Worm (Caenorhabditis elegans) whole organism, mixed stage, embryonic: Measurements from ENCODE around the gene nhr-235.

Experiments
- blmp-1 ChIP-seq: fragments of 150-350 bp; optimal IDR thresholded peaks from 2 replicates; lab custom pipeline; 2014; ENCODE audit warnings: missing biosample characterization, missing genetic modification characterization
- ceh-43 ChIP-seq: fragments of 200-800 bp; sonication (Bioruptor generic); optimal IDR thresholded peaks from 2 replicates; lab custom pipeline; 2018; ENCODE audit warnings: mild to moderate bottlenecking, missing genetic modification characterization, moderate library complexity, missing compliant biosample characterization
- ceh-83 ChIP-seq: fragments of 200-800 bp; sonication (Bioruptor generic); optimal IDR thresholded peaks from 2 replicates; lab custom pipeline; 2018; ENCODE audit warnings: mild to moderate bottlenecking, missing genetic modification characterization, missing compliant biosample characterization
- ces-1 ChIP-seq: fragments of 150-350 bp; optimal IDR thresholded peaks from 2 replicates; lab custom pipeline; 2014; ENCODE audit warnings: missing biosample characterization, missing genetic modification reagents, missing genetic modification characterization
- cnd-1 ChIP-seq: fragments of 200-800 bp; sonication (Bioruptor generic); optimal IDR thresholded peaks from 2 replicates; lab custom pipeline; 2018; ENCODE audit warnings: mild to moderate bottlenecking, missing genetic modification characterization, missing compliant biosample characterization
- drap-1 ChIP-seq: fragments of 200-800 bp; sonication (Bioruptor generic); optimal IDR thresholded peaks from 3 replicates; lab custom pipeline; 2018; ENCODE audit warnings: mild to moderate bottlenecking, missing genetic modification characterization, missing compliant biosample characterization
- elt-1 ChIP-seq: sonication (generic microtip); optimal IDR thresholded peaks from 2 replicates; lab custom pipeline; 2017; ENCODE audit warnings: missing genetic modification characterization, mild to moderate bottlenecking, missing compliant biosample characterization, antibody characterized with exemption, moderate library complexity, borderline replicate concordance; ENCODE audit not compliant: insufficient read depth
- elt-3 ChIP-seq: fragments of 150-350 bp; optimal IDR thresholded peaks from 2 replicates; lab custom pipeline; 2014; ENCODE audit warnings: missing biosample characterization, missing genetic modification characterization
- flh-1 ChIP-seq: fragments of 200-800 bp; sonication (Bioruptor generic); optimal IDR thresholded peaks from 2 replicates; lab custom pipeline; 2018; ENCODE audit warnings: mild to moderate bottlenecking, missing genetic modification characterization, moderate library complexity, missing compliant biosample characterization
- ham-2 ChIP-seq: fragments of 200-800 bp; sonication (Bioruptor generic); optimal IDR thresholded peaks from 2 replicates; lab custom pipeline; 2018; ENCODE audit warnings: mild to moderate bottlenecking, missing genetic modification characterization, missing compliant biosample characterization
- hlh-1 ChIP-seq: fragments of 150-350 bp; optimal IDR thresholded peaks from 2 replicates; lab custom pipeline; 2014; ENCODE audit warnings: missing biosample characterization, missing genetic modification reagents, missing genetic modification characterization
- lin-32 ChIP-seq: fragments of 200-800 bp; sonication (Bioruptor generic); optimal IDR thresholded peaks from 2 replicates; lab custom pipeline; 2018; ENCODE audit warnings: mild to moderate bottlenecking, missing genetic modification characterization, missing compliant biosample characterization
- lsy-2 ChIP-seq: fragments of 150-350 bp; optimal IDR thresholded peaks from 2 replicates; lab custom pipeline; 2014; ENCODE audit warnings: missing biosample characterization, missing genetic modification characterization
- mab-5 ChIP-seq: fragments of 150-350 bp; optimal IDR thresholded peaks from 2 replicates; lab custom pipeline; 2014; ENCODE audit warnings: missing biosample characterization, missing genetic modification characterization
- mep-1 ChIP-seq: fragments of 150-350 bp; optimal IDR thresholded peaks from 2 replicates; lab custom pipeline; 2017; ENCODE audit warnings: missing biosample characterization, missing genetic modification reagents, missing genetic modification characterization, inconsistent platforms
- nhr-2 ChIP-seq: fragments of 150-350 bp; optimal IDR thresholded peaks from 2 replicates; lab custom pipeline; 2014; ENCODE audit warnings: missing biosample characterization, missing genetic modification characterization
- nhr-237 ChIP-seq: fragments of 150-350 bp; optimal IDR thresholded peaks from 2 replicates; lab custom pipeline; 2014; ENCODE audit warnings: missing biosample characterization, missing genetic modification characterization
- nhr-28 ChIP-seq: fragments of 150-350 bp; optimal IDR thresholded peaks from 2 replicates; lab custom pipeline; 2014; ENCODE audit warnings: missing biosample characterization, missing genetic modification characterization
- nhr-76 ChIP-seq: sonication (generic microtip); optimal IDR thresholded peaks from 2 replicates; lab custom pipeline; 2017; ENCODE audit warnings: missing biosample characterization, missing genetic modification characterization
- pha-4 ChIP-seq: fragments of 150-350 bp; optimal IDR thresholded peaks from 2 replicates; lab custom pipeline; 2018; ENCODE audit warnings: missing biosample characterization, missing genetic modification reagents, missing genetic modification characterization
- sptf-1 ChIP-seq: sonication (generic microtip); optimal IDR thresholded peaks from 2 replicates; lab custom pipeline; 2017; ENCODE audit warnings: mild to moderate bottlenecking, missing genetic modification characterization, moderate library complexity, missing compliant biosample characterization
- tbx-8 ChIP-seq: fragments of 200-800 bp; sonication (Bioruptor generic); optimal IDR thresholded peaks from 2 replicates; lab custom pipeline; 2018; ENCODE audit warnings: mild to moderate bottlenecking, missing genetic modification characterization, moderate library complexity, missing compliant biosample characterization
- unc-120 ChIP-seq: sonication (generic microtip); optimal IDR thresholded peaks from 2 replicates; lab custom pipeline; 2017; ENCODE audit warnings: missing genetic modification characterization, missing compliant biosample characterization; ENCODE audit not compliant: poor library complexity, severe bottlenecking
- unc-62 ChIP-seq: fragments of 150-350 bp; optimal IDR thresholded peaks from 2 replicates; lab custom pipeline; 2014; ENCODE audit warnings: missing biosample characterization, missing genetic modification reagents, missing genetic modification characterization
- zip-8 ChIP-seq: fragments of 150-350 bp; optimal IDR thresholded peaks from 2 replicates; lab custom pipeline; 2014; ENCODE audit warnings: missing biosample characterization, missing genetic modification characterization
- ztf-11 ChIP-seq: fragments of 150-350 bp; optimal IDR thresholded peaks from 2 replicates; lab custom pipeline; 2014; ENCODE audit warnings: missing biosample characterization, missing genetic modification characterization

Gene nhr-235

ce11 chrII:12657620-12658019 lies 17.1 kb downstream of the nhr-235 start:
- TF ChIP-seq blmp-1 (no peak), hlh-1 (tag; lab: Kevin White, UChicago) (no peak), zip-8 (no peak), mab-5 (tag; lab: Kevin White, UChicago) (no peak), ces-1 (GFP tag; lab: Kevin White, UChicago) (no peak), elt-1 (tag; lab: Kevin White, UChicago) (no peak), nhr-2 (tag; lab: Kevin White, UChicago) (no peak), unc-120 (tag; lab: Kevin White, UChicago) (no peak)
- TF ChIP-seq, all 35 proteins: peak for 0

- TF ChIP-seq pha-4 (tag; lab: Kevin White, UChicago): no peak
- TF ChIP-seq unc-62 (GFP tag; lab: Kevin White, UChicago): no peak
- TF ChIP-seq mab-5 (tag; lab: Kevin White, UChicago): no peak
- TF ChIP-seq flh-1 (GFP tag; lab: Kevin White, UChicago): no peak
Measured at ce11 chrII:12658409-12658808, 17.9 kb downstream of the nhr-235 start.

ce11 chrII:12659676-12660371 lies 19.4 kb downstream of the nhr-235 start:
- peak; percentile 36 for TF ChIP-seq ces-1 (GFP tag; lab: Kevin White, UChicago)
- peak; percentile 66 for TF ChIP-seq hlh-1 (tag; lab: Kevin White, UChicago)
- TF ChIP-seq ztf-11 (tag; lab: Kevin White, UChicago): no peak

ce11 chrII:12661930-12662329 lies 21.5 kb downstream of the nhr-235 start:
- no peak for TF ChIP-seq nhr-2 (tag; lab: Kevin White, UChicago)
- TF ChIP-seq hlh-1 (tag; lab: Kevin White, UChicago): no peak
- TF ChIP-seq cnd-1 (tag; lab: Kevin White, UChicago): no peak
- no peak for TF ChIP-seq drap-1 (GFP tag; lab: Kevin White, UChicago)
- no peak for TF ChIP-seq lsy-2
- TF ChIP-seq elt-3 (tag; lab: Kevin White, UChicago): no peak
- no peak for TF ChIP-seq ceh-83
- TF ChIP-seq nhr-28 (tag; lab: Kevin White, UChicago): no peak
- TF ChIP-seq blmp-1: no peak
- no peak for TF ChIP-seq lin-32 (GFP tag; lab: Kevin White, UChicago)
- no peak for TF ChIP-seq mab-5 (tag; lab: Kevin White, UChicago)
- TF ChIP-seq, all 35 proteins: peak for 0

- TF ChIP-seq hlh-1 (tag; lab: Kevin White, UChicago) (no peak), nhr-76 (no peak), nhr-237 (tag; lab: Kevin White, UChicago) (no peak), sptf-1 (tag; lab: Kevin White, UChicago) (peak; percentile 16), ces-1 (GFP tag; lab: Kevin White, UChicago) (peak; percentile 69), ham-2 (GFP tag; lab: Kevin White, UChicago) (no peak)
Measured at ce11 chrII:12665019-12665418, 24.5 kb downstream of the nhr-235 start.

ce11 chrII:12666042-12666441 lies 25.6 kb downstream of the nhr-235 start:
- no peak for TF ChIP-seq ceh-43 (GFP tag; lab: Kevin White, UChicago)
- TF ChIP-seq mep-1 (tag; lab: Kevin White, UChicago): no peak
- no peak for TF ChIP-seq tbx-8 (GFP tag; lab: Kevin White, UChicago)
- TF ChIP-seq flh-1 (GFP tag; lab: Kevin White, UChicago): no peak
- TF ChIP-seq mab-5 (tag; lab: Kevin White, UChicago): no peak
- TF ChIP-seq elt-3 (tag; lab: Kevin White, UChicago): no peak

- peak; percentile 16 for TF ChIP-seq ces-1 (GFP tag; lab: Kevin White, UChicago)
- no peak for TF ChIP-seq zip-8
Measured at ce11 chrII:12668148-12668547, 27.7 kb downstream of the nhr-235 start.
